Fruit fly (Drosophila melanogaster) whole organism, embryonic: ENCODE results near the gene CG6479.
A peak's percentile ranks its signal among the peaks of the same experiment; 100 is the strongest.

Experiments
- ATbp ChIP-seq: fragments of 200-800 bp; sonication (Bioruptor generic); optimal IDR thresholded peaks from 2 replicates; lab custom pipeline; 2017; ENCODE audit warnings: missing biosample characterization, mild to moderate bottlenecking, missing genetic modification characterization, missing genetic modification reagents
- Bgb ChIP-seq: fragments of 200-800 bp; sonication (Bioruptor generic); IDR thresholded peaks from 2 replicates; pipeline ENCODE4 v1.3.6; 2022; ENCODE audit warnings: missing biosample characterization, missing genetic modification characterization; ENCODE audit not compliant: partially characterized antibody
- CG10209 ChIP-seq: fragments of 200-800 bp; sonication (Bioruptor generic); optimal IDR thresholded peaks from 3 replicates; lab custom pipeline; 2017; ENCODE audit warnings: missing biosample characterization, mild to moderate bottlenecking, missing genetic modification characterization, missing genetic modification reagents
- CG10565 ChIP-seq: fragments of 200-800 bp; sonication (Bioruptor generic); optimal IDR thresholded peaks from 3 replicates; lab custom pipeline; 2016; ENCODE audit warnings: missing biosample characterization, mild to moderate bottlenecking, missing genetic modification characterization
- CG11723 ChIP-seq: fragments of 200-800 bp; sonication (Bioruptor generic); optimal IDR thresholded peaks from 2 replicates; lab custom pipeline; 2017; ENCODE audit warnings: missing biosample characterization, mild to moderate bottlenecking, missing genetic modification characterization
- CG12219 ChIP-seq: fragments of 200-800 bp; sonication (Bioruptor generic); optimal IDR thresholded peaks from 3 replicates; lab custom pipeline; 2018; ENCODE audit warnings: missing biosample characterization, mild to moderate bottlenecking, missing genetic modification characterization
- CG12236 ChIP-seq: fragments of 200-800 bp; sonication (Bioruptor generic); optimal IDR thresholded peaks from 2 replicates; lab custom pipeline; 2016; ENCODE audit warnings: missing biosample characterization, missing genetic modification characterization
- CG16779 ChIP-seq: fragments of 200-800 bp; sonication (Bioruptor generic); IDR thresholded peaks from 2 replicates; pipeline ENCODE4 v1.3.6; 2022; ENCODE audit warnings: missing biosample characterization, missing genetic modification characterization
- CG17328 ChIP-seq: fragments of 200-800 bp; sonication (Bioruptor generic); IDR thresholded peaks from 2 replicates; pipeline ENCODE4 v1.3.6; 2022; ENCODE audit warnings: missing biosample characterization, missing genetic modification characterization
- CG2875 ChIP-seq: fragments of 200-800 bp; sonication (Bioruptor generic); optimal IDR thresholded peaks from 2 replicates; lab custom pipeline; 2017; ENCODE audit warnings: missing biosample characterization, mild to moderate bottlenecking, missing genetic modification characterization, missing genetic modification reagents
- CG31224 ChIP-seq: fragments of 200-800 bp; sonication (Bioruptor generic); IDR thresholded peaks from 2 replicates; pipeline ENCODE4 v1.3.6; 2022; ENCODE audit warnings: missing biosample characterization, missing genetic modification characterization
- CG31441 ChIP-seq: fragments of 200-800 bp; sonication (Bioruptor generic); IDR thresholded peaks from 2 replicates; pipeline ENCODE4 v1.3.6; 2022; ENCODE audit warnings: missing biosample characterization, missing genetic modification characterization
- CG3281 ChIP-seq: fragments of 200-800 bp; sonication (Bioruptor generic); optimal IDR thresholded peaks from 3 replicates; lab custom pipeline; 2017; ENCODE audit warnings: missing biosample characterization, mild to moderate bottlenecking, missing genetic modification characterization
- CG34224 ChIP-seq: fragments of 200-800 bp; sonication (Bioruptor generic); IDR thresholded peaks from 3 replicates; pipeline ENCODE4 v1.3.6; 2022; ENCODE audit warnings: missing biosample characterization, missing genetic modification characterization; ENCODE audit not compliant: partially characterized antibody
- CG34376 ChIP-seq: fragments of 200-800 bp; sonication (Bioruptor generic); optimal IDR thresholded peaks from 2 replicates; lab custom pipeline; 2018; ENCODE audit warnings: missing biosample characterization, mild to moderate bottlenecking, missing genetic modification characterization
- CG4617 ChIP-seq: fragments of 200-800 bp; sonication (Bioruptor generic); optimal IDR thresholded peaks from 3 replicates; lab custom pipeline; 2016; ENCODE audit warnings: missing biosample characterization, missing genetic modification characterization, borderline replicate concordance
- CG4707 ChIP-seq: fragments of 200-800 bp; sonication (Bioruptor generic); optimal IDR thresholded peaks from 2 replicates; lab custom pipeline; 2018; ENCODE audit warnings: missing biosample characterization, mild to moderate bottlenecking, missing genetic modification characterization, moderate library complexity
- CG6175 ChIP-seq: fragments of 200-800 bp; sonication (Bioruptor generic); IDR thresholded peaks from 3 replicates; pipeline ENCODE4 v1.3.6; 2022; ENCODE audit warnings: missing biosample characterization, missing genetic modification characterization
- CG6272 ChIP-seq: fragments of 200-800 bp; sonication (Bioruptor generic); IDR thresholded peaks from 2 replicates; pipeline ENCODE4 v1.3.6; 2022; ENCODE audit warnings: missing biosample characterization, missing genetic modification characterization
- CG7271 ChIP-seq: fragments of 200-800 bp; sonication (Bioruptor generic); optimal IDR thresholded peaks from 2 replicates; lab custom pipeline; 2018; ENCODE audit warnings: missing biosample characterization, mild to moderate bottlenecking, missing genetic modification characterization, moderate library complexity
- CG7786 ChIP-seq: fragments of 200-800 bp; sonication (Bioruptor generic); optimal IDR thresholded peaks from 2 replicates; lab custom pipeline; 2016; ENCODE audit warnings: missing biosample characterization, missing genetic modification characterization
- D ChIP-seq, 2 experiments: fragments of 200-800 bp in 1 of 2; fragments of >200 bp in 1 of 2; sonication (Bioruptor generic) in 1 of 2; optimal IDR thresholded peaks; 2 replicates in 1 of 2; 3 replicates in 1 of 2; lab custom pipeline; 2017; ENCODE audit warnings: mild to moderate bottlenecking in 1 of 2, missing biosample characterization in 1 of 2, missing genetic modification characterization in 1 of 2, missing genetic modification reagents in 1 of 2
- Dek ChIP-seq: fragments of 200-800 bp; sonication (Bioruptor generic); optimal IDR thresholded peaks from 3 replicates; lab custom pipeline; 2019; ENCODE audit warnings: missing biosample characterization, mild to moderate bottlenecking, missing genetic modification characterization, moderate library complexity
- Doc2 ChIP-seq: fragments of 200-800 bp; sonication (Bioruptor generic); IDR thresholded peaks from 2 replicates; pipeline ENCODE4 v1.3.6; 2022; ENCODE audit warnings: missing biosample characterization, missing genetic modification characterization
- Drgx ChIP-seq: fragments of 200-800 bp; sonication (Bioruptor generic); IDR thresholded peaks from 2 replicates; pipeline ENCODE4 v1.3.6; 2022; ENCODE audit warnings: missing biosample characterization, missing genetic modification characterization
- E2f1 ChIP-seq: fragments of 200-800 bp; sonication (Bioruptor generic); IDR thresholded peaks from 2 replicates; pipeline ENCODE4 v1.3.6; 2022; ENCODE audit warnings: missing biosample characterization, missing genetic modification characterization
- HLH3B ChIP-seq: fragments of 200-800 bp; sonication (Bioruptor generic); IDR thresholded peaks from 2 replicates; pipeline ENCODE4 v1.3.6; 2022; ENCODE audit warnings: missing biosample characterization, missing genetic modification characterization
- Hand ChIP-seq: fragments of 200-800 bp; sonication (Bioruptor generic); optimal IDR thresholded peaks from 2 replicates; lab custom pipeline; 2017; ENCODE audit warnings: mild to moderate bottlenecking, missing biosample characterization, missing genetic modification reagents, missing genetic modification characterization
- Hmx ChIP-seq: fragments of 200-800 bp; sonication (Bioruptor generic); optimal IDR thresholded peaks from 2 replicates; lab custom pipeline; 2016; ENCODE audit warnings: missing biosample characterization, missing genetic modification characterization
- NFAT ChIP-seq: fragments of 200-800 bp; sonication (Bioruptor generic); IDR thresholded peaks from 2 replicates; pipeline ENCODE4 v1.3.6; 2022; ENCODE audit warnings: missing biosample characterization, missing genetic modification characterization
- NK7.1 ChIP-seq: fragments of 200-800 bp; sonication (Bioruptor generic); optimal IDR thresholded peaks from 3 replicates; lab custom pipeline; 2016; ENCODE audit warnings: missing biosample characterization, missing genetic modification characterization
- Pdp1 ChIP-seq, 2 experiments: fragments of 200-800 bp; sonication (Bioruptor generic); optimal IDR thresholded peaks; 3 replicates each; lab custom pipeline; 2016; ENCODE audit warnings: missing biosample characterization in 2 of 2, missing genetic modification characterization in 2 of 2, mild to moderate bottlenecking in 1 of 2, moderate library complexity in 1 of 2
- Sox100B ChIP-seq: fragments of 200-800 bp; sonication (Bioruptor generic); optimal IDR thresholded peaks from 3 replicates; lab custom pipeline; 2018; ENCODE audit warnings: missing biosample characterization, mild to moderate bottlenecking, missing genetic modification characterization
- Usf ChIP-seq: fragments of 200-800 bp; sonication (Bioruptor generic); optimal IDR thresholded peaks from 2 replicates; lab custom pipeline; 2017; ENCODE audit warnings: missing genotype, missing biosample characterization, missing genetic modification characterization
- ash1 ChIP-seq: fragments of 200-800 bp; sonication (Bioruptor generic); optimal IDR thresholded peaks from 2 replicates; lab custom pipeline; 2018; ENCODE audit warnings: missing biosample characterization, mild to moderate bottlenecking, missing genetic modification characterization
- cato ChIP-seq: fragments of 200-800 bp; sonication (Bioruptor generic); optimal IDR thresholded peaks from 2 replicates; lab custom pipeline; 2016; ENCODE audit warnings: missing biosample characterization, missing genetic modification characterization, borderline replicate concordance
- dan ChIP-seq: fragments of 200-800 bp; sonication (Bioruptor generic); IDR thresholded peaks from 2 replicates; pipeline ENCODE4 v1.3.6; 2022; ENCODE audit warnings: missing biosample characterization, missing genetic modification characterization
- ems ChIP-seq: fragments of 200-800 bp; sonication (Bioruptor generic); optimal IDR thresholded peaks from 3 replicates; lab custom pipeline; 2016; ENCODE audit warnings: missing biosample characterization, missing genetic modification characterization
- hb ChIP-seq: fragments of 200-800 bp; sonication (Bioruptor generic); IDR thresholded peaks from 3 replicates; pipeline ENCODE4 v1.3.6; 2022; ENCODE audit warnings: missing biosample characterization, missing genetic modification characterization; ENCODE audit not compliant: partially characterized antibody
- lov ChIP-seq, 2 experiments: fragments of 200-800 bp in 1 of 2; fragments of >200 bp in 1 of 2; sonication (Bioruptor generic) in 1 of 2; IDR thresholded peaks in 1 of 2; optimal IDR thresholded peaks in 1 of 2; 2 replicates in 1 of 2; 3 replicates in 1 of 2; pipeline versions ENCODE4 v1.3.6 to Lab custom; 2017 to 2022; ENCODE audit warnings: missing biosample characterization in 1 of 2, missing genetic modification characterization in 1 of 2
- nau ChIP-seq: fragments of 200-800 bp; sonication (Bioruptor generic); optimal IDR thresholded peaks from 3 replicates; lab custom pipeline; 2017; ENCODE audit warnings: missing biosample characterization, mild to moderate bottlenecking, missing genetic modification characterization, missing genetic modification reagents
- pros ChIP-seq: fragments of 200-800 bp; sonication (Bioruptor generic); optimal IDR thresholded peaks from 3 replicates; lab custom pipeline; 2019; ENCODE audit warnings: missing biosample characterization, mild to moderate bottlenecking, missing genetic modification characterization, moderate library complexity
- repo ChIP-seq: fragments of 200-800 bp; sonication (Bioruptor generic); optimal IDR thresholded peaks from 2 replicates; lab custom pipeline; 2016; ENCODE audit warnings: missing biosample characterization, missing genetic modification characterization
- row ChIP-seq: fragments of 200-800 bp; sonication (Bioruptor generic); IDR thresholded peaks from 3 replicates; pipeline ENCODE4 v1.3.6; 2022; ENCODE audit warnings: missing biosample characterization, missing genetic modification characterization
- salm ChIP-seq: fragments of 200-800 bp; sonication (Bioruptor generic); optimal IDR thresholded peaks from 2 replicates; lab custom pipeline; 2018; ENCODE audit warnings: missing biosample characterization, mild to moderate bottlenecking, missing genetic modification characterization
- unpg ChIP-seq: fragments of 200-800 bp; sonication (Bioruptor generic); optimal IDR thresholded peaks from 3 replicates; lab custom pipeline; 2018; ENCODE audit warnings: missing biosample characterization, mild to moderate bottlenecking, missing genetic modification characterization, moderate library complexity
- vvl ChIP-seq: fragments of 200-800 bp; sonication (Bioruptor generic); IDR thresholded peaks from 2 replicates; pipeline ENCODE4 v1.3.6; 2022; ENCODE audit warnings: missing biosample characterization, missing genetic modification characterization
- wek ChIP-seq: fragments of 200-800 bp; sonication (Bioruptor generic); optimal IDR thresholded peaks from 3 replicates; lab custom pipeline; 2018; ENCODE audit warnings: missing biosample characterization, mild to moderate bottlenecking, missing genetic modification characterization, moderate library complexity
- zfh2 ChIP-seq: fragments of 200-800 bp; sonication (Bioruptor generic); optimal IDR thresholded peaks from 2 replicates; lab custom pipeline; 2016; ENCODE audit warnings: missing biosample characterization, missing genetic modification characterization

CG6479 gene

dm6 chr3L:17379311-17379710 is 40.2 kb upstream of the CG6479 start, which contains the start of gene Cad74A (continued):
- TF ChIP-seq NK7.1 (GFP tag; lab: Kevin White, UChicago) (no peak), ash1 (GFP tag; lab: Kevin White, UChicago) (no peak), zfh2 (GFP tag; lab: Kevin White, UChicago) (no peak), CG10209 (GFP tag; lab: Kevin White, UChicago) (no peak), CG10565 (no peak), cato (GFP tag; lab: Kevin White, UChicago) (no peak), CG4707 (no peak), CG2875 (GFP tag; lab: Kevin White, UChicago) (no peak), vvl (GFP tag; lab: Robert Waterston, UW) (peak; percentile 60; the same call in 1 of the 2 replicates), D (optimal IDR thresholded peaks at IDR 0.05; lab: Kevin White, UChicago) (peak; percentile 44), D (GFP tag; optimal IDR thresholded peaks at IDR 0.05; lab: Kevin White, UChicago) (no peak), CG4617 (no peak), CG3281 (GFP tag; lab: Kevin White, UChicago) (no peak), HLH3B (GFP tag; lab: Robert Waterston, UW) (no peak), Hmx (GFP tag; lab: Kevin White, UChicago) (no peak), Drgx (GFP tag; lab: Robert Waterston, UW) (peak; percentile 38), CG7786 (no peak), nau (GFP tag; lab: Kevin White, UChicago) (no peak), dan (GFP tag; lab: Robert Waterston, UW) (no peak), Sox100B (no peak), hb (GFP tag; lab: Robert Waterston, UW) (no peak), Bgb (GFP tag; lab: Robert Waterston, UW) (peak; percentile 47; the same call in 1 of the 2 replicates), Usf (GFP tag; lab: Kevin White, UChicago) (no peak), CG12236 (GFP tag; lab: Kevin White, UChicago) (no peak), CG6175 (0 out of 3 replicates have a peak, but pooled peaks have one; percentile 44), CG17328 (GFP tag; lab: Robert Waterston, UW) (no peak), pros (GFP tag; lab: Kevin White, UChicago) (peak; percentile 27), Doc2 (no peak), CG31441 (GFP tag; lab: Robert Waterston, UW) (no peak), row (GFP tag; lab: Robert Waterston, UW) (no peak), repo (GFP tag; lab: Kevin White, UChicago) (no peak), CG12219 (GFP tag; lab: Kevin White, UChicago) (no peak), unpg (no peak), CG6272 (no peak), ATbp (no peak), NFAT (GFP tag; lab: Robert Waterston, UW) (no peak), Hand (GFP tag; lab: Kevin White, UChicago) (no peak), salm (tag; lab: Kevin White, UChicago) (no peak), wek (no peak), E2f1 (GFP tag; lab: Robert Waterston, UW) (no peak), Pdp1 (GFP tag; optimal IDR thresholded peaks at IDR 0.05; lab: Kevin White, UChicago) (no peak), ems (GFP tag; lab: Kevin White, UChicago) (no peak), lov (optimal IDR thresholded peaks at IDR 0.05; lab: Kevin White, UChicago) (no peak), lov (GFP tag; IDR thresholded peaks at IDR 0.05; lab: Robert Waterston, UW) (no peak), CG34224 (GFP tag; lab: Robert Waterston, UW) (peak; percentile 30; the same call in 2 of the 3 replicates), CG11723 (GFP tag; lab: Kevin White, UChicago) (no peak), Dek (tag; lab: Kevin White, UChicago) (no peak), CG34376 (GFP tag; lab: Kevin White, UChicago) (no peak), CG16779 (GFP tag; lab: Robert Waterston, UW) (0 out of 2 replicates have a peak, but pooled peaks have one; percentile 31), CG31224 (GFP tag; lab: Robert Waterston, UW) (no peak), CG7271 (tag; lab: Kevin White, UChicago) (no peak)
